Fruit fly (Drosophila melanogaster): ENCODE data around the gene DCTN1-p150.

dm6 chr3L:13973377-13974111, 44.4 kb downstream of the DCTN1-p150 start, which contains the start of the genes CG13738 and Hsc70-1:
- TF ChIP-seq OdsH (GFP tag; optimal IDR thresholded peaks at IDR 0.05) (no peak), N (GFP tag; optimal IDR thresholded peaks at IDR 0.05) (no peak)
